Worm (Caenorhabditis elegans) whole organism, late embryonic: ENCODE data around the gene F54D8.6.

Experiments used
- ama-1 ChIP-seq: fragments of 150-350 bp; optimal IDR thresholded peaks from 2 replicates; lab custom pipeline; 2014
- elt-2 ChIP-seq: sonication (generic microtip); optimal IDR thresholded peaks from 2 replicates; lab custom pipeline; 2016; ENCODE audit warnings: missing genetic modification reagents, missing genetic modification characterization, missing compliant biosample characterization

- TF ChIP-seq ama-1 (lab: Kevin White, UChicago), result no peak
- TF ChIP-seq elt-2 (tag; lab: Kevin White, UChicago), result no peak
Observed at ce11 chrIII:5089489-5089888, 13.3 kb upstream of the F54D8.6 start.
